Fruit fly (Drosophila melanogaster) whole organism, pupa: ENCODE results near the gene CG42538.

Source experiments
- CG10348 ChIP-seq: fragments of 200-800 bp; sonication (Bioruptor generic); IDR thresholded peaks from 2 replicates; pipeline ENCODE4 v1.3.6; 2022; ENCODE audit warnings: missing biosample characterization, missing genetic modification characterization
- CG12605 ChIP-seq: fragments of 200-800 bp; sonication (Bioruptor generic); IDR thresholded peaks from 2 replicates; pipeline ENCODE4 v1.3.6; 2022; ENCODE audit warnings: missing biosample characterization, missing genetic modification characterization
- CG13204 ChIP-seq: fragments of 200-800 bp; sonication (Bioruptor generic); optimal IDR thresholded peaks from 2 replicates; lab custom pipeline; 2018; ENCODE audit warnings: missing biosample characterization, mild to moderate bottlenecking, missing genetic modification characterization, moderate library complexity
- CG14655 ChIP-seq: fragments of 200-800 bp; sonication (Bioruptor generic); optimal IDR thresholded peaks from 3 replicates; lab custom pipeline; 2017; ENCODE audit warnings: mild to moderate bottlenecking, missing biosample characterization, missing genetic modification reagents, missing genetic modification characterization
- CG15710 ChIP-seq: fragments of 200-800 bp; sonication (Bioruptor generic); optimal IDR thresholded peaks from 2 replicates; lab custom pipeline; 2018; ENCODE audit warnings: missing biosample characterization, mild to moderate bottlenecking, missing genetic modification characterization, moderate library complexity
- CG17806 ChIP-seq: fragments of 200-800 bp; sonication (Bioruptor generic); optimal IDR thresholded peaks from 2 replicates; lab custom pipeline; 2018; ENCODE audit warnings: missing biosample characterization, mild to moderate bottlenecking, missing genetic modification characterization, moderate library complexity
- CG32121 ChIP-seq: fragments of 200-800 bp; sonication (Bioruptor generic); IDR thresholded peaks from 2 replicates; pipeline ENCODE4 v1.3.6; 2022; ENCODE audit warnings: missing biosample characterization, missing genetic modification characterization
- CG34367 ChIP-seq: fragments of 200-800 bp; sonication (Bioruptor generic); optimal IDR thresholded peaks from 2 replicates; lab custom pipeline; 2018; ENCODE audit warnings: missing biosample characterization, mild to moderate bottlenecking, missing genetic modification characterization
- CG4496 ChIP-seq: fragments of 200-800 bp; sonication (Bioruptor generic); IDR thresholded peaks from 3 replicates; pipeline ENCODE4 v1.3.6; 2022; ENCODE audit warnings: missing biosample characterization, missing genetic modification characterization
- CG8159 ChIP-seq: fragments of 200-800 bp; sonication (Bioruptor generic); optimal IDR thresholded peaks from 3 replicates; lab custom pipeline; 2018; ENCODE audit warnings: missing biosample characterization, mild to moderate bottlenecking, missing genetic modification characterization, moderate library complexity
- CG8301 ChIP-seq: fragments of 200-800 bp; sonication (Bioruptor generic); optimal IDR thresholded peaks from 2 replicates; lab custom pipeline; 2018; ENCODE audit warnings: missing biosample characterization, mild to moderate bottlenecking, missing genetic modification characterization
- CG9948 ChIP-seq: fragments of 200-800 bp; sonication (Bioruptor generic); optimal IDR thresholded peaks from 2 replicates; lab custom pipeline; 2018; ENCODE audit warnings: missing biosample characterization, mild to moderate bottlenecking, missing genetic modification characterization, moderate library complexity
- D1 ChIP-seq: fragments of 200-800 bp; sonication (Bioruptor generic); optimal IDR thresholded peaks from 2 replicates; lab custom pipeline; 2018; ENCODE audit warnings: missing biosample characterization, mild to moderate bottlenecking, missing genetic modification characterization, moderate library complexity
- EcR ChIP-seq: fragments of 200-800 bp; sonication (Bioruptor generic); optimal IDR thresholded peaks from 3 replicates; lab custom pipeline; 2019; ENCODE audit warnings: missing biosample characterization, missing genetic modification characterization, mild to moderate bottlenecking, moderate library complexity, missing genetic modification reagents
- Ets98B ChIP-seq: fragments of 200-800 bp; sonication (Bioruptor generic); IDR thresholded peaks from 2 replicates; pipeline ENCODE4 v1.3.6; 2022; ENCODE audit warnings: missing biosample characterization, missing genetic modification characterization
- Pif1A ChIP-seq: fragments of 200-800 bp; sonication (Bioruptor generic); optimal IDR thresholded peaks from 3 replicates; lab custom pipeline; 2016; ENCODE audit warnings: missing biosample characterization, missing genetic modification characterization
- Pif1B ChIP-seq: fragments of 200-800 bp; sonication (Bioruptor generic); optimal IDR thresholded peaks from 3 replicates; lab custom pipeline; 2016; ENCODE audit warnings: missing biosample characterization, missing genetic modification characterization
- Snoo ChIP-seq: fragments of 200-800 bp; sonication (Bioruptor generic); optimal IDR thresholded peaks from 3 replicates; lab custom pipeline; 2017; ENCODE audit warnings: missing biosample characterization, mild to moderate bottlenecking, missing genetic modification characterization, inconsistent platforms
- fd96Ca ChIP-seq: fragments of 200-800 bp; sonication (Bioruptor generic); IDR thresholded peaks from 3 replicates; pipeline ENCODE4 v1.3.6; 2022; ENCODE audit warnings: missing biosample characterization, missing genetic modification characterization
- gl ChIP-seq: fragments of 200-800 bp; sonication (Bioruptor generic); optimal IDR thresholded peaks from 2 replicates; lab custom pipeline; 2018; ENCODE audit warnings: missing biosample characterization, mild to moderate bottlenecking, missing genetic modification characterization
- rn ChIP-seq: fragments of 200-800 bp; sonication (Bioruptor generic); IDR thresholded peaks from 2 replicates; pipeline ENCODE4 v1.3.6; 2022; ENCODE audit warnings: missing biosample characterization, missing genetic modification characterization

Gene CG42538

dm6 chr3L:16015765-16016760 is 18.3 kb upstream of the CG42538 start:
- TF ChIP-seq rn (GFP tag; lab: Robert Waterston, UW) = no peak
- peak; percentile 71 for TF ChIP-seq CG17806 (tag; lab: Kevin White, UChicago)
- peak; percentile 55 for TF ChIP-seq Snoo (tag; lab: Kevin White, UChicago)
- TF ChIP-seq CG10348 (GFP tag; lab: Robert Waterston, UW) = no peak
- TF ChIP-seq CG32121 (GFP tag; lab: Robert Waterston, UW) = no peak
- TF ChIP-seq CG12605 = no peak
- TF ChIP-seq Pif1B (GFP tag; lab: Kevin White, UChicago) = peak; percentile 35
- no peak for TF ChIP-seq EcR (GFP tag; lab: Kevin White, UChicago)
- no peak for TF ChIP-seq fd96Ca (GFP tag; lab: Robert Waterston, UW)
- TF ChIP-seq CG15710 = peak; percentile 64
- TF ChIP-seq CG34367 (tag; lab: Kevin White, UChicago) = peak; percentile 33
- peak; percentile 80 for TF ChIP-seq CG9948 (tag; lab: Kevin White, UChicago)
- TF ChIP-seq gl (tag; lab: Kevin White, UChicago) = no peak
- peak; percentile 50 for TF ChIP-seq CG8301 (tag; lab: Kevin White, UChicago)
- TF ChIP-seq CG13204 = no peak
- no peak for TF ChIP-seq CG4496
- TF ChIP-seq D1 (tag; lab: Kevin White, UChicago) = peak; percentile 74
- peak; percentile 68 for TF ChIP-seq CG14655
- TF ChIP-seq Ets98B (GFP tag; lab: Robert Waterston, UW) = no peak
- TF ChIP-seq CG8159 = peak; percentile 86
- TF ChIP-seq Pif1A (GFP tag; lab: Kevin White, UChicago) = peak; percentile 3

dm6 chr3L:16016911-16017310 is 17.4 kb upstream of the CG42538 start:
- TF ChIP-seq CG9948 (tag; lab: Kevin White, UChicago) = peak; percentile 21
- no peak for TF ChIP-seq Snoo (tag; lab: Kevin White, UChicago)
- no peak for TF ChIP-seq CG17806 (tag; lab: Kevin White, UChicago)
- TF ChIP-seq Ets98B (GFP tag; lab: Robert Waterston, UW) = no peak
- TF ChIP-seq CG10348 (GFP tag; lab: Robert Waterston, UW) = no peak
- no peak for TF ChIP-seq D1 (tag; lab: Kevin White, UChicago)
- TF ChIP-seq EcR (GFP tag; lab: Kevin White, UChicago) = no peak
- no peak for TF ChIP-seq CG8301 (tag; lab: Kevin White, UChicago)
- TF ChIP-seq CG8159 = peak; percentile 46
- no peak for TF ChIP-seq fd96Ca (GFP tag; lab: Robert Waterston, UW)
- no peak for TF ChIP-seq Pif1A (GFP tag; lab: Kevin White, UChicago)
- no peak for TF ChIP-seq gl (tag; lab: Kevin White, UChicago)
- TF ChIP-seq CG14655 = peak; percentile 32

dm6 chr3L:16017528-16018250 is 16.6 kb upstream of the CG42538 start:
- no peak for TF ChIP-seq CG8301 (tag; lab: Kevin White, UChicago)
- TF ChIP-seq CG14655 = no peak
- no peak for TF ChIP-seq CG17806 (tag; lab: Kevin White, UChicago)
- TF ChIP-seq CG9948 (tag; lab: Kevin White, UChicago) = no peak
- TF ChIP-seq CG34367 (tag; lab: Kevin White, UChicago) = no peak
- no peak for TF ChIP-seq CG13204
- no peak for TF ChIP-seq CG15710
- TF ChIP-seq EcR (GFP tag; lab: Kevin White, UChicago) = no peak
- TF ChIP-seq Pif1A (GFP tag; lab: Kevin White, UChicago) = no peak
- no peak for TF ChIP-seq gl (tag; lab: Kevin White, UChicago)
- no peak for TF ChIP-seq rn (GFP tag; lab: Robert Waterston, UW)

DNA sequence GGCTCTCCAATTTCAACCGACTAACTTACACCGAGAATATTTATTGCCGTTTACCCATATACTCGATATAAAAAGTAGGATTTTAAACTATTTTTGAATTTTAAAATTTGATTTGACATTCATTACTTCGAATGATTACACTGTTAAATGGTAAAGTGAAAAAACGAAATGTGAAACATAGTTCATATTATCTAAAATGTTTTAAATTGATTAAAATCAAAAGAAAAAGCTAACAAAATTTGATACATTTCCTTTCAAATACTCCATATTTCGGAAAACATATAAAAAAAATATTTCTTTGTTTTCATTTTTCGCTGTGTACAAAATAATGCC is 16.1 kb upstream of the CG42538 start:
- TF ChIP-seq CG8159 (peak; percentile 42), CG14655 (peak; percentile 31), CG8301 (tag; lab: Kevin White, UChicago) (peak; percentile 30), CG10348 (GFP tag; lab: Robert Waterston, UW) (no peak), CG9948 (tag; lab: Kevin White, UChicago) (peak; percentile 8)

DNA sequence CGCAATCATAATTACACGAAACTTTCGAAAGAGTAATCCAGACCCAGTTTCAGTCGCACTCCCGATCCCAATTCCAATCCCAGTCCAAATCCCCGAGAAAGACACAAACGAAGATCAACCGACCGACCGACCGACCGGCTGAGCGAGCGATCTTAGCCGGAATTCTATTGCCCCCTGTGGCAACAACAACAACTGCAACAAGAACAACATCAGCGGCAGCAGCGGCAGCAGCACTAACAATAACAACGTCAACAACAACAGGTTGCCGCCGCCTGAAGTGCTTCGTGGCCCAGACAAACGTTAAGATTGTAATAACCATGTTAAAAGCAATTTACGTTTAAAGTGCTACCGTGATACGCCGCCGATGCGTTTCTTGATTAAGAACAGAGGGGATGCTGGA is 15.6 kb upstream of the CG42538 start:
- TF ChIP-seq CG13204 = peak; percentile 37
- 0 out of 3 replicates have a peak, but pooled peaks have one; percentile 21 for TF ChIP-seq CG4496
- TF ChIP-seq CG9948 (tag; lab: Kevin White, UChicago) = no peak
